Worm (Caenorhabditis elegans) whole organism, early embryonic: ENCODE measurements around the gene B0546.5.

Experiments
- ama-1 ChIP-seq: fragments of 150-350 bp; optimal IDR thresholded peaks from 2 replicates; lab custom pipeline; 2014
- ceh-13 ChIP-seq: fragments of 200-800 bp; sonication (Bioruptor generic); optimal IDR thresholded peaks from 2 replicates; lab custom pipeline; 2018; ENCODE audit warnings: mild to moderate bottlenecking, missing genetic modification characterization, missing compliant biosample characterization
- ceh-36 ChIP-seq: sonication (generic microtip); optimal IDR thresholded peaks from 2 replicates; lab custom pipeline; 2016; ENCODE audit warnings: missing genetic modification characterization, inconsistent platforms, missing compliant biosample characterization
- tbx-11 ChIP-seq: fragments of 200-800 bp; sonication (Bioruptor generic); IDR thresholded peaks from 2 replicates; pipeline ENCODE4 v1.3.6; 2022; ENCODE audit warnings: missing genetic modification characterization, missing compliant biosample characterization
- tra-4 ChIP-seq: sonication (generic microtip); optimal IDR thresholded peaks from 2 replicates; lab custom pipeline; 2017; ENCODE audit warnings: missing genetic modification characterization, missing compliant biosample characterization

- TF ChIP-seq ama-1 (lab: Kevin White, UChicago): no peak
- no peak for TF ChIP-seq tra-4 (tag; lab: Kevin White, UChicago)
- no peak for TF ChIP-seq ceh-13 (GFP tag; lab: Kevin White, UChicago)
- no peak for TF ChIP-seq ceh-36 (tag; lab: Kevin White, UChicago)
- no peak for TF ChIP-seq tbx-11 (GFP tag; lab: Robert Waterston, UW)
These were observed 32.6 kb upstream of the B0546.5 start, which contains the start of gene C04C3.6 for ce11 chrIV:3422516-3422915.
